Fruit fly (Drosophila melanogaster) whole organism, adult: ENCODE data around the gene CG13679.
"Not testable (repeated sequence)": the region's sequence is repeated elsewhere in the genome, so short reads cannot be mapped to it uniquely, and the experiment has no call there.

ENCODE experiments used
- CG14711 ChIP-seq: fragments of 200-800 bp; sonication (Bioruptor generic); optimal IDR thresholded peaks from 2 replicates; lab custom pipeline; 2018; ENCODE audit warnings: missing biosample characterization, mild to moderate bottlenecking, missing genetic modification characterization, moderate library complexity
- Hr96 ChIP-seq: fragments of 200-800 bp; sonication (Bioruptor generic); optimal IDR thresholded peaks from 2 replicates; lab custom pipeline; 2016; ENCODE audit warnings: missing biosample characterization, missing genetic modification characterization
- ovo ChIP-seq: fragments of 200-800 bp; sonication (Bioruptor generic); optimal IDR thresholded peaks from 2 replicates; lab custom pipeline; 2016; ENCODE audit warnings: missing biosample characterization, missing genetic modification characterization
- pad ChIP-seq: fragments of 200-800 bp; sonication (Bioruptor generic); optimal IDR thresholded peaks from 3 replicates; lab custom pipeline; 2017; ENCODE audit warnings: missing biosample characterization, missing genetic modification characterization, mild to moderate bottlenecking, moderate library complexity, missing genetic modification reagents
- tj ChIP-seq: fragments of 200-800 bp; sonication (Bioruptor generic); optimal IDR thresholded peaks from 3 replicates; lab custom pipeline; 2017; ENCODE audit warnings: missing biosample characterization, mild to moderate bottlenecking, missing genetic modification characterization, moderate library complexity
- toe ChIP-seq: fragments of 200-800 bp; sonication (Bioruptor generic); optimal IDR thresholded peaks from 2 replicates; lab custom pipeline; 2016; ENCODE audit warnings: missing biosample characterization, missing genetic modification characterization

- not testable (repeated sequence) for TF ChIP-seq CG14711 (tag; lab: Kevin White, UChicago); tj; pad (GFP tag; lab: Kevin White, UChicago); toe; ovo; Hr96 (GFP tag; lab: Kevin White, UChicago)
Observed at dm6 chr3L:8238347-8238746, 35.8 kb downstream of the CG13679 start, which contains the start of gene Dscam4.
